Worm (Caenorhabditis elegans): ENCODE measurements around the gene K11D12.8.

ce11 chrV:5067390-5067789 lies 26.6 kb upstream of the K11D12.8 start:
- TF ChIP-seq tbx-11 (GFP tag; IDR thresholded peaks at IDR 0.05), result no peak
- TF ChIP-seq hnd-1 (tag; optimal IDR thresholded peaks at IDR 0.05), result no peak
- no peak for TF ChIP-seq flt-1 (GFP tag; IDR thresholded peaks at IDR 0.05)
- no peak for TF ChIP-seq sea-1 (GFP tag; conservative IDR thresholded peaks at IDR 0.05)
- no peak for TF ChIP-seq hmg-4 (GFP tag; optimal IDR thresholded peaks at IDR 0.05)
- TF ChIP-seq tra-4 (tag; optimal IDR thresholded peaks at IDR 0.05), result no peak
- TF ChIP-seq ama-1 (optimal IDR thresholded peaks at IDR 0.05), result no peak
- TF ChIP-seq ceh-36 (tag; optimal IDR thresholded peaks at IDR 0.05), result no peak
- no peak for TF ChIP-seq scrt-1 (GFP tag; IDR thresholded peaks at IDR 0.05)

Data from whole organism, early embryonic.